Fruit fly (Drosophila melanogaster) whole organism, pupa: ENCODE measurements around the gene Gs2.
A peak's percentile ranks its signal among the peaks of the same experiment; 100 is the strongest.

ENCODE experiments used
- CG10348 ChIP-seq: fragments of 200-800 bp; sonication (Bioruptor generic); IDR thresholded peaks from 2 replicates; pipeline ENCODE4 v1.3.6; 2022; ENCODE audit warnings: missing biosample characterization, missing genetic modification characterization
- CG12605 ChIP-seq: fragments of 200-800 bp; sonication (Bioruptor generic); IDR thresholded peaks from 2 replicates; pipeline ENCODE4 v1.3.6; 2022; ENCODE audit warnings: missing biosample characterization, missing genetic modification characterization
- CG13204 ChIP-seq: fragments of 200-800 bp; sonication (Bioruptor generic); optimal IDR thresholded peaks from 2 replicates; lab custom pipeline; 2018; ENCODE audit warnings: missing biosample characterization, mild to moderate bottlenecking, missing genetic modification characterization, moderate library complexity
- CG14655 ChIP-seq: fragments of 200-800 bp; sonication (Bioruptor generic); optimal IDR thresholded peaks from 3 replicates; lab custom pipeline; 2017; ENCODE audit warnings: mild to moderate bottlenecking, missing biosample characterization, missing genetic modification reagents, missing genetic modification characterization
- CG15710 ChIP-seq: fragments of 200-800 bp; sonication (Bioruptor generic); optimal IDR thresholded peaks from 2 replicates; lab custom pipeline; 2018; ENCODE audit warnings: missing biosample characterization, mild to moderate bottlenecking, missing genetic modification characterization, moderate library complexity
- CG17806 ChIP-seq: fragments of 200-800 bp; sonication (Bioruptor generic); optimal IDR thresholded peaks from 2 replicates; lab custom pipeline; 2018; ENCODE audit warnings: missing biosample characterization, mild to moderate bottlenecking, missing genetic modification characterization, moderate library complexity
- CG32121 ChIP-seq: fragments of 200-800 bp; sonication (Bioruptor generic); IDR thresholded peaks from 2 replicates; pipeline ENCODE4 v1.3.6; 2022; ENCODE audit warnings: missing biosample characterization, missing genetic modification characterization
- CG34367 ChIP-seq: fragments of 200-800 bp; sonication (Bioruptor generic); optimal IDR thresholded peaks from 2 replicates; lab custom pipeline; 2018; ENCODE audit warnings: missing biosample characterization, mild to moderate bottlenecking, missing genetic modification characterization
- CG4496 ChIP-seq: fragments of 200-800 bp; sonication (Bioruptor generic); IDR thresholded peaks from 3 replicates; pipeline ENCODE4 v1.3.6; 2022; ENCODE audit warnings: missing biosample characterization, missing genetic modification characterization
- CG8159 ChIP-seq: fragments of 200-800 bp; sonication (Bioruptor generic); optimal IDR thresholded peaks from 3 replicates; lab custom pipeline; 2018; ENCODE audit warnings: missing biosample characterization, mild to moderate bottlenecking, missing genetic modification characterization, moderate library complexity
- CG8301 ChIP-seq: fragments of 200-800 bp; sonication (Bioruptor generic); optimal IDR thresholded peaks from 2 replicates; lab custom pipeline; 2018; ENCODE audit warnings: missing biosample characterization, mild to moderate bottlenecking, missing genetic modification characterization
- CG9948 ChIP-seq: fragments of 200-800 bp; sonication (Bioruptor generic); optimal IDR thresholded peaks from 2 replicates; lab custom pipeline; 2018; ENCODE audit warnings: missing biosample characterization, mild to moderate bottlenecking, missing genetic modification characterization, moderate library complexity
- D1 ChIP-seq: fragments of 200-800 bp; sonication (Bioruptor generic); optimal IDR thresholded peaks from 2 replicates; lab custom pipeline; 2018; ENCODE audit warnings: missing biosample characterization, mild to moderate bottlenecking, missing genetic modification characterization, moderate library complexity
- EcR ChIP-seq: fragments of 200-800 bp; sonication (Bioruptor generic); optimal IDR thresholded peaks from 3 replicates; lab custom pipeline; 2019; ENCODE audit warnings: missing biosample characterization, missing genetic modification characterization, mild to moderate bottlenecking, moderate library complexity, missing genetic modification reagents
- Ets98B ChIP-seq: fragments of 200-800 bp; sonication (Bioruptor generic); IDR thresholded peaks from 2 replicates; pipeline ENCODE4 v1.3.6; 2022; ENCODE audit warnings: missing biosample characterization, missing genetic modification characterization
- Pif1A ChIP-seq: fragments of 200-800 bp; sonication (Bioruptor generic); optimal IDR thresholded peaks from 3 replicates; lab custom pipeline; 2016; ENCODE audit warnings: missing biosample characterization, missing genetic modification characterization
- Pif1B ChIP-seq: fragments of 200-800 bp; sonication (Bioruptor generic); optimal IDR thresholded peaks from 3 replicates; lab custom pipeline; 2016; ENCODE audit warnings: missing biosample characterization, missing genetic modification characterization
- Snoo ChIP-seq: fragments of 200-800 bp; sonication (Bioruptor generic); optimal IDR thresholded peaks from 3 replicates; lab custom pipeline; 2017; ENCODE audit warnings: missing biosample characterization, mild to moderate bottlenecking, missing genetic modification characterization, inconsistent platforms
- fd96Ca ChIP-seq: fragments of 200-800 bp; sonication (Bioruptor generic); IDR thresholded peaks from 3 replicates; pipeline ENCODE4 v1.3.6; 2022; ENCODE audit warnings: missing biosample characterization, missing genetic modification characterization
- gl ChIP-seq: fragments of 200-800 bp; sonication (Bioruptor generic); optimal IDR thresholded peaks from 2 replicates; lab custom pipeline; 2018; ENCODE audit warnings: missing biosample characterization, mild to moderate bottlenecking, missing genetic modification characterization
- rn ChIP-seq: fragments of 200-800 bp; sonication (Bioruptor generic); IDR thresholded peaks from 2 replicates; pipeline ENCODE4 v1.3.6; 2022; ENCODE audit warnings: missing biosample characterization, missing genetic modification characterization

Gene Gs2

DNA sequence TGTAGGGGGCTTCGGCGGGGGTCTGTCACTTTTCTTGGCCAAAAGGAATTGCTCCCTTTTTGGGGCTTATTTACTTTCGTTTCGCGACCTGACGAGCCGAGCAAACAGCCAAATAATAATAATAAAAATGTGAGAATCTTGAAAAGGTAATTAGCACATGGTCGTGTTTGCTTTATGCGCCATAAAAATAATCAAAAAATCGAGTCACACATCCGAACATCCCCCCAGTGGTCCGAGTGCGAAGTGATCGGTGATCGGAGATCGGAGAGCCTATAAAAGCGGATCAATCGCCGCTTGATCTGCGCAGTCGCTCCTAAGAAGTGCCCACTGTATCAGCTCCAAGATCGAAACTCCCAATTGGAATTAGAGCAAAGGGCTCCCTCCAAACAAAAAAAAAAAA lies at the start of gene Gs2:
Gene Gs2 (plus strand): TSS at position 301 of the 400 bp plus-strand sequence.
- TF ChIP-seq CG15710 (tag; lab: Kevin White, UChicago) (no peak), CG10348 (GFP tag; lab: Robert Waterston, UW) (no peak), CG17806 (no peak), gl (tag; lab: Kevin White, UChicago) (no peak), CG9948 (tag; lab: Kevin White, UChicago) (no peak), CG14655 (GFP tag; lab: Kevin White, UChicago) (no peak), Pif1B (GFP tag; lab: Kevin White, UChicago) (no peak), CG12605 (GFP tag; lab: Robert Waterston, UW) (no peak), D1 (tag; lab: Kevin White, UChicago) (no peak), CG4496 (no peak), CG32121 (no peak)

DNA sequence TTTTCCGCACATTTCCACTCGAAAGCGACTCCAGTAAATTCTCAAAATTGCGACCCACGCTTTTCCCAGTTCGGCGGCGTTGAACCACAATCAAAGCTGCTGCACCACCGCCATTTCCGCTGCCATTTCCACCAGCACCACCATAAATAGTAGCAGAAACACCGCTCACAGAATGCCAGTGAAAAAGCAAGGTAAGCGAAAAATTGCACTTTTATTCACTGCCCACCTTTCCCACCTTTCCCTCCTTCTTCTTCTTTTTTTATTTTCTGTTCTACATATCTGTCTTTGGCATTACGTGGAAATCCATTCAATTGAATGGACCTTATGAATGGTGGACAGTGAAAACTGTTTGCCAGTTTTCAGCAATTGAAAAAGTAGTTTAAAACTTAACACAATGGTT lies 48.3 kb upstream of the Gs2 start:
- TF ChIP-seq CG32121, result no peak
- TF ChIP-seq CG34367, result no peak
- no peak for TF ChIP-seq EcR (GFP tag; lab: Kevin White, UChicago)
- no peak for TF ChIP-seq CG13204 (GFP tag; lab: Kevin White, UChicago)
- no peak for TF ChIP-seq CG4496
- no peak for TF ChIP-seq Snoo (tag; lab: Kevin White, UChicago)
- TF ChIP-seq CG9948 (tag; lab: Kevin White, UChicago), result no peak
- TF ChIP-seq rn (GFP tag; lab: Robert Waterston, UW), result no peak
- TF ChIP-seq CG17806, result no peak
- TF ChIP-seq CG8301, result no peak
- TF ChIP-seq CG14655 (GFP tag; lab: Kevin White, UChicago), result no peak
- no peak for TF ChIP-seq CG15710 (tag; lab: Kevin White, UChicago)
- no peak for TF ChIP-seq CG10348 (GFP tag; lab: Robert Waterston, UW)
- no peak for TF ChIP-seq CG8159 (tag; lab: Kevin White, UChicago)
- no peak for TF ChIP-seq fd96Ca (GFP tag; lab: Robert Waterston, UW)
- no peak for TF ChIP-seq D1 (tag; lab: Kevin White, UChicago)
- no peak for TF ChIP-seq CG12605 (GFP tag; lab: Robert Waterston, UW)

- TF ChIP-seq CG32121 (no peak), rn (GFP tag; lab: Robert Waterston, UW) (no peak), Ets98B (GFP tag; lab: Robert Waterston, UW) (no peak), CG8301 (no peak), EcR (GFP tag; lab: Kevin White, UChicago) (no peak), CG17806 (no peak), CG15710 (tag; lab: Kevin White, UChicago) (no peak), Pif1A (GFP tag; lab: Kevin White, UChicago) (peak; percentile 7), CG9948 (tag; lab: Kevin White, UChicago) (peak; percentile 2), CG10348 (GFP tag; lab: Robert Waterston, UW) (no peak), Pif1B (GFP tag; lab: Kevin White, UChicago) (no peak), gl (tag; lab: Kevin White, UChicago) (no peak), CG14655 (GFP tag; lab: Kevin White, UChicago) (peak; percentile 16), fd96Ca (GFP tag; lab: Robert Waterston, UW) (no peak), CG4496 (no peak), Snoo (tag; lab: Kevin White, UChicago) (no peak), CG34367 (no peak), D1 (tag; lab: Kevin White, UChicago) (no peak), CG8159 (tag; lab: Kevin White, UChicago) (peak; percentile 69), CG13204 (GFP tag; lab: Kevin White, UChicago) (no peak), CG12605 (GFP tag; lab: Robert Waterston, UW) (no peak)
- TF ChIP-seq, all 21 proteins: peak for 4
Observed at dm6 chrX:11378388-11378787, 44.2 kb upstream of the Gs2 start.

DNA sequence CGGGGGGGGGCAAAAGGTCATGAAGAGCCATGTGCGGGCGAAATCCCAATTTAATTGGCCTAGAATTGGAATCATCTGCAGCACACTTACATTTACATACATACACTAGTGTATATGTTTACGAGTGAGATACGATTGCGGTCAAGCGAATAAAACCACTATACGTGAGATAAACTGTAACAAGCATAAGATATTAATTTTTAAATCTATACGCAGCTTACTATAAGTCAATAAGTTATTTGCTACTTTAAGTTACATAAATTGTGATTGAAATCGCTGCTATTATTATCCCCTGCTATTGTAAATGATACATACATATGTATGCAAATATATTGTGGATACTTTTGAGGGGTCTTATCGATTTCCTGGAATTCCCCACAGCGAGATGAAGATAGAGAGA lies 43.5 kb upstream of the Gs2 start:
- no peak for TF ChIP-seq Snoo (tag; lab: Kevin White, UChicago)
- no peak for TF ChIP-seq CG10348 (GFP tag; lab: Robert Waterston, UW)
- peak; percentile 20 for TF ChIP-seq CG15710 (tag; lab: Kevin White, UChicago)
- TF ChIP-seq CG34367, result peak; percentile 27
- TF ChIP-seq Pif1B (GFP tag; lab: Kevin White, UChicago), result peak; percentile 2
- TF ChIP-seq fd96Ca (GFP tag; lab: Robert Waterston, UW), result no peak
- TF ChIP-seq CG8301, result no peak
- TF ChIP-seq D1 (tag; lab: Kevin White, UChicago), result no peak
- peak; percentile 3 for TF ChIP-seq CG9948 (tag; lab: Kevin White, UChicago)
- peak; percentile 43 for TF ChIP-seq CG8159 (tag; lab: Kevin White, UChicago)

dm6 chrX:11379747-11380146 lies 42.9 kb upstream of the Gs2 start:
- no peak for TF ChIP-seq CG8301
- TF ChIP-seq CG10348 (GFP tag; lab: Robert Waterston, UW), result no peak
- TF ChIP-seq CG17806, result no peak
- no peak for TF ChIP-seq EcR (GFP tag; lab: Kevin White, UChicago)
- no peak for TF ChIP-seq CG15710 (tag; lab: Kevin White, UChicago)
- no peak for TF ChIP-seq CG8159 (tag; lab: Kevin White, UChicago)
- no peak for TF ChIP-seq CG12605 (GFP tag; lab: Robert Waterston, UW)
- TF ChIP-seq Pif1B (GFP tag; lab: Kevin White, UChicago), result no peak
- TF ChIP-seq CG34367, result no peak

- TF ChIP-seq CG14655 (GFP tag; lab: Kevin White, UChicago), result no peak
- no peak for TF ChIP-seq CG12605 (GFP tag; lab: Robert Waterston, UW)
- TF ChIP-seq, all 21 proteins: peak for 0
Observed at dm6 chrX:11382588-11382987, 40.0 kb upstream of the Gs2 start.
